Worm (Caenorhabditis elegans) whole organism, young adult: Measurements from ENCODE around the gene Y38F1A.2.

Experiments used
- B0261.1 ChIP-seq: sonication (generic microtip); optimal IDR thresholded peaks from 2 replicates; lab custom pipeline; 2016; ENCODE audit warnings: mild to moderate bottlenecking, missing genetic modification characterization, moderate library complexity, missing compliant biosample characterization
- B0336.3 ChIP-seq: fragments of 200-800 bp; sonication (Bioruptor generic); IDR thresholded peaks from 2 replicates; pipeline ENCODE4 v1.3.6; 2022; ENCODE audit warnings: missing genetic modification characterization, missing compliant biosample characterization
- C17E4.6 ChIP-seq: fragments of 200-800 bp; sonication (Bioruptor generic); IDR thresholded peaks from 2 replicates; pipeline ENCODE4 v1.3.6; 2022; ENCODE audit warnings: missing genetic modification reagents, missing genetic modification characterization, missing compliant biosample characterization
- F33H1.4 ChIP-seq: fragments of 200-800 bp; sonication (Bioruptor generic); IDR thresholded peaks from 2 replicates; pipeline ENCODE4 v1.3.6; 2022; ENCODE audit warnings: missing genetic modification reagents, missing genetic modification characterization, missing compliant biosample characterization
- F55B11.4 ChIP-seq: sonication (generic microtip); optimal IDR thresholded peaks from 2 replicates; lab custom pipeline; 2016; ENCODE audit warnings: missing compliant biosample characterization, missing genetic modification characterization, borderline replicate concordance; ENCODE audit not compliant: insufficient read depth
- T26A5.8 ChIP-seq: sonication (generic microtip); optimal IDR thresholded peaks from 2 replicates; lab custom pipeline; 2016; ENCODE audit warnings: missing genetic modification characterization, missing compliant biosample characterization
- Y53F4B.3 ChIP-seq: fragments of 200-800 bp; sonication (Bioruptor generic); IDR thresholded peaks from 2 replicates; pipeline ENCODE4 v1.3.6; 2022; ENCODE audit warnings: missing genetic modification reagents, missing genetic modification characterization, missing compliant biosample characterization
- Y79H2A.3 ChIP-seq: fragments of 200-800 bp; sonication (Bioruptor generic); conservative IDR thresholded peaks from 2 replicates; pipeline ENCODE4 v1.3.6; 2022; ENCODE audit warnings: missing genetic modification reagents, missing genetic modification characterization, missing compliant biosample characterization
- akir-1 ChIP-seq: fragments of 200-800 bp; sonication (Bioruptor generic); optimal IDR thresholded peaks from 2 replicates; lab custom pipeline; 2018; ENCODE audit warnings: mild to moderate bottlenecking, missing genetic modification characterization, moderate library complexity, missing compliant biosample characterization
- atf-7 ChIP-seq: sonication (generic microtip); optimal IDR thresholded peaks from 2 replicates; lab custom pipeline; 2017; ENCODE audit warnings: mild to moderate bottlenecking, missing genetic modification characterization, missing compliant biosample characterization
- bed-1 ChIP-seq: fragments of 200-800 bp; sonication (Bioruptor generic); IDR thresholded peaks from 2 replicates; pipeline ENCODE4 v1.3.6; 2022; ENCODE audit warnings: missing genetic modification reagents, missing genetic modification characterization, missing compliant biosample characterization
- dox-1 ChIP-seq: fragments of 200-800 bp; sonication (Bioruptor generic); IDR thresholded peaks from 2 replicates; pipeline ENCODE4 v1.3.6; 2022; ENCODE audit warnings: missing genetic modification reagents, missing genetic modification characterization, missing compliant biosample characterization
- efl-1 ChIP-seq: fragments of 150-350 bp; optimal IDR thresholded peaks from 2 replicates; lab custom pipeline; 2014; ENCODE audit warnings: missing biosample characterization, missing genetic modification reagents, missing genetic modification characterization
- egl-18 ChIP-seq: fragments of 200-800 bp; sonication (Bioruptor generic); IDR thresholded peaks from 2 replicates; pipeline ENCODE4 v1.3.6; 2022; ENCODE audit warnings: missing genetic modification reagents, missing genetic modification characterization, missing compliant biosample characterization
- egl-44 ChIP-seq: fragments of 200-800 bp; sonication (Bioruptor generic); IDR thresholded peaks from 2 replicates; pipeline ENCODE4 v1.3.6; 2022; ENCODE audit warnings: missing genetic modification reagents, missing genetic modification characterization, missing compliant biosample characterization
- egrh-3 ChIP-seq: fragments of 200-800 bp; sonication (Bioruptor generic); IDR thresholded peaks from 2 replicates; pipeline ENCODE4 v1.3.6; 2022; ENCODE audit warnings: missing genetic modification reagents, missing genetic modification characterization, missing compliant biosample characterization
- ekl-4 ChIP-seq: fragments of 200-800 bp; sonication (Bioruptor generic); IDR thresholded peaks from 2 replicates; pipeline ENCODE4 v1.3.6; 2022; ENCODE audit warnings: missing genetic modification reagents, missing genetic modification characterization, missing compliant biosample characterization
- ets-4 ChIP-seq: fragments of 200-800 bp; sonication (Bioruptor generic); optimal IDR thresholded peaks from 2 replicates; lab custom pipeline; 2018; ENCODE audit warnings: mild to moderate bottlenecking, missing genetic modification characterization, missing compliant biosample characterization
- hlh-12 ChIP-seq: sonication (generic microtip); optimal IDR thresholded peaks from 2 replicates; lab custom pipeline; 2016; ENCODE audit warnings: missing genetic modification characterization, missing compliant biosample characterization
- hmg-1.2 ChIP-seq: fragments of 200-800 bp; sonication (Bioruptor generic); IDR thresholded peaks from 2 replicates; pipeline ENCODE4 v1.3.6; 2022; ENCODE audit warnings: missing genetic modification reagents, missing genetic modification characterization, missing compliant biosample characterization
- hsf-1 ChIP-seq: fragments of 200-800 bp; sonication (Bioruptor generic); IDR thresholded peaks from 2 replicates; pipeline ENCODE4 v1.3.6; 2022; ENCODE audit warnings: missing genetic modification reagents, missing genetic modification characterization, missing compliant biosample characterization
- lin-26 ChIP-seq: fragments of 200-800 bp; sonication (Bioruptor generic); IDR thresholded peaks from 2 replicates; pipeline ENCODE4 v1.3.6; 2022; ENCODE audit warnings: missing genetic modification reagents, missing genetic modification characterization, missing compliant biosample characterization
- lin-54 ChIP-seq: fragments of 200-800 bp; sonication (Bioruptor generic); optimal IDR thresholded peaks from 2 replicates; lab custom pipeline; 2018; ENCODE audit warnings: mild to moderate bottlenecking, missing genetic modification characterization, missing compliant biosample characterization
- madf-8 ChIP-seq: fragments of 200-800 bp; sonication (Bioruptor generic); conservative IDR thresholded peaks from 2 replicates; pipeline ENCODE4 v1.3.6; 2022; ENCODE audit warnings: missing genetic modification reagents, missing genetic modification characterization, missing compliant biosample characterization
- nhr-120 ChIP-seq: fragments of 200-800 bp; sonication (Bioruptor generic); IDR thresholded peaks from 2 replicates; pipeline ENCODE4 v1.3.6; 2022; ENCODE audit warnings: missing genetic modification characterization, missing compliant biosample characterization
- repo-1 ChIP-seq: sonication (generic microtip); optimal IDR thresholded peaks from 2 replicates; lab custom pipeline; 2017; ENCODE audit warnings: mild to moderate bottlenecking, missing genetic modification characterization, missing compliant biosample characterization
- sdz-38 ChIP-seq: sonication (generic microtip); optimal IDR thresholded peaks from 2 replicates; lab custom pipeline; 2016; ENCODE audit warnings: missing genotype, missing genetic modification characterization, missing compliant biosample characterization
- snpc-1.3 ChIP-seq: sonication (generic microtip); optimal IDR thresholded peaks from 2 replicates; lab custom pipeline; 2017; ENCODE audit warnings: missing genetic modification characterization, mild to moderate bottlenecking, missing compliant biosample characterization, antibody characterized with exemption, moderate library complexity, missing genotype, missing genetic modification reagents; ENCODE audit not compliant: insufficient read depth
- tbp1 ChIP-seq: fragments of 200-800 bp; sonication (Bioruptor generic); optimal IDR thresholded peaks from 2 replicates; lab custom pipeline; 2018; ENCODE audit warnings: mild to moderate bottlenecking, missing genetic modification characterization, missing compliant biosample characterization
- ztf-18 ChIP-seq: sonication (generic microtip); optimal IDR thresholded peaks from 2 replicates; lab custom pipeline; 2016; ENCODE audit warnings: missing genotype, mild to moderate bottlenecking, missing genetic modification characterization, missing compliant biosample characterization
- ztf-22 ChIP-seq: fragments of 200-800 bp; sonication (Bioruptor generic); optimal IDR thresholded peaks from 2 replicates; lab custom pipeline; 2018; ENCODE audit warnings: mild to moderate bottlenecking, missing genetic modification characterization, moderate library complexity, missing compliant biosample characterization
- ztf-26 ChIP-seq: sonication (generic microtip); optimal IDR thresholded peaks from 2 replicates; lab custom pipeline; 2017; ENCODE audit warnings: missing genetic modification characterization, missing compliant biosample characterization
- ztf-3 ChIP-seq: fragments of 200-800 bp; sonication (Bioruptor generic); optimal IDR thresholded peaks from 2 replicates; lab custom pipeline; 2018; ENCODE audit warnings: mild to moderate bottlenecking, missing genetic modification characterization, missing compliant biosample characterization
- ztf-6 ChIP-seq: fragments of 200-800 bp; sonication (Bioruptor generic); IDR thresholded peaks from 2 replicates; pipeline ENCODE4 v1.3.6; 2022; ENCODE audit warnings: missing genetic modification reagents, missing genetic modification characterization, missing compliant biosample characterization

The Y38F1A.2 gene

DNA sequence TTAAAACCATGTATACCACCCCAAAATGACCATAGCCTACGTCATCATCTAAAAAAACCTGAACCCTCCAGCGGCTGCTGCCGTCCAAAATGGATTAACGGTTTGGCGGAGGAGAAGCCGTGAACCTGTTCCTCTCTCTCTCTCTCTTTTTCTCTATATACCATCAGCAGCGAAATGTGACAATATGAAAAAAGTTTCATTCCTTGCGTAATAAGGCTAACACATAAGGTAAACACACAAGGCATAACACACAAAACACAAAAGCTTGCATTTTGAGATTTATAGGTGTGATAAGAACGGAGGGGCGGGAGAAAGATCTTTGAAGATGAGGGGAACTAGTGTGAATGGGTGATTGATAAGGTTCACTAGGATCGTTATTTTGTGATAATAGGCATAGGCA, 6.5 kb downstream of the Y38F1A.2 start (continued):
- no peak for TF ChIP-seq bed-1

DNA sequence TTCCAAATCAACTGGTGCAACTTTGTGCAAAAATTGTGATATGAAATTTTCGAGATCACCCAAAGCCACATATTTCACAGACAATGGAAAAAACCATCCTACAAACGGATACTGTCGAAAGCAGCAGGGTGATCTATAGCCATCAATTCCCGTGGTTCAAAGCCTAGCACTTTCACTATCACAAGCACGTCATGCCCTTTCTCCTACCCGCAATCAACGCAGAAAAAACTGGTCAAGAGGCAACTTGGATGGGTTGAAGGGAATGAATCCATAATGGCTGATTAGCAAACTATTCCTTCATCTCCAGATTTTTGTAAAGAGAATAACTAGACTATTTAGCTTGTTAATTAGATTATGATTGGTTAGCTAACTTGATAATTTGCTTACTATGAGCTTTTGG, 7.0 kb downstream of the Y38F1A.2 start:
- TF ChIP-seq ztf-22 (GFP tag; lab: Kevin White, UChicago) (no peak), B0261.1 (tag; lab: Kevin White, UChicago) (no peak), Y79H2A.3 (GFP tag; lab: Robert Waterston, UW) (no peak), lin-54 (no peak), egrh-3 (no peak), tbp1 (GFP tag; lab: Kevin White, UChicago) (no peak), ztf-26 (tag; lab: Kevin White, UChicago) (no peak), madf-8 (no peak)

DNA sequence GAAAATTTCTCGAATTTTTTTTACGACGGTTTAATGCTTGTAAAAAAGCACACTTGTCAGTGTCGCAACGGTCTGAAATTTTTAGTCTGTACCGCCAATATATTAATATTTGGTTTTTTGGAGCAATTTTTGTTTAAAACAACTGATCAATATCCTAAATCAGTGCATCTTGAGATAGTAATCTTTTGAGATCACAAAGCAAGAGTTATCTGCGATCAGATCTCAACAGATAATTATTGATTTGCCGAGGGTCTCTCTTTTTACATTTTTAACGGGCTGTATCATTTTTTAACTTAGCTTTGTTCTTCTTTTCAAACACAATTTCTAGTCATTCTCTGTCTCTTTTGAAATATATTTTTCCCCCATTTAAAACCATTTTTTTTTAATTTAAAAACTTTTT, 10.4 kb downstream of the Y38F1A.2 start:
- TF ChIP-seq dox-1 (GFP tag; lab: Robert Waterston, UW) (no peak), Y53F4B.3 (GFP tag; lab: Robert Waterston, UW) (no peak), repo-1 (tag; lab: Kevin White, UChicago) (no peak)

DNA sequence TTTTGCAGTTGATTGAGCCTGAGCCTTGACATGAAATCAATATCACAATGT, 10.6 kb downstream of the Y38F1A.2 start, which contains the start of gene ptr-18:
ptr-18 (plus strand) TSS at position 9 of the 51 bp plus-strand sequence.
- TF ChIP-seq efl-1 (GFP tag; lab: Kevin White, UChicago): no peak
- TF ChIP-seq ztf-18 (tag; lab: Kevin White, UChicago): no peak
- no peak for TF ChIP-seq ekl-4 (GFP tag; lab: Robert Waterston, UW)
- TF ChIP-seq akir-1 (GFP tag; lab: Kevin White, UChicago): no peak
- TF ChIP-seq egl-44 (GFP tag; lab: Robert Waterston, UW): no peak
- no peak for TF ChIP-seq C17E4.6
- TF ChIP-seq madf-8: no peak
- no peak for TF ChIP-seq hlh-12 (tag; lab: Kevin White, UChicago)
- TF ChIP-seq hsf-1 (GFP tag; lab: Robert Waterston, UW): no peak
- no peak for TF ChIP-seq hmg-1.2 (GFP tag; lab: Robert Waterston, UW)
- no peak for TF ChIP-seq F55B11.4
- no peak for TF ChIP-seq Y79H2A.3 (GFP tag; lab: Robert Waterston, UW)
- TF ChIP-seq snpc-1.3 (tag; lab: Kevin White, UChicago): no peak
- TF ChIP-seq ztf-6 (GFP tag; lab: Robert Waterston, UW): no peak
- no peak for TF ChIP-seq lin-26
- TF ChIP-seq ets-4 (GFP tag; lab: Kevin White, UChicago): no peak
- no peak for TF ChIP-seq egl-18 (GFP tag; lab: Robert Waterston, UW)

DNA sequence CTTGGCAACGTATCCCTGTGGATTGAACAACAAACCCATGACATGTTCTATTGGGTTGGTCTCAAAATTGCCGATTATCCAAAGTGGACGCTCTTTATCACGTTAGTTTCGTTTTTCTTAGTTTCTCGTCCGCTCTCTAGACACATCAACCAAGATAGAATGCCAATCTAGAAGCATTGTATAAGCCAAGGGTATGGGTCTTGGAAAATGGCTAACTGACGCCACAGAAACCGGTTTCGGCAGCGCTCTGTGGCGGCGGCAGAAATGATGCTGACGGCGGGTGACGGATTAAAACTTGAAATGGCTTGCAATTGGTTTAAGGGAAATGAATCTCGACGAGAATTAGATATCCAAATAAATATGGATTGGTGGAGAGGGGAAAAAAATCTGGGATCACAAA, 10.8 kb downstream of the Y38F1A.2 start:
- TF ChIP-seq egl-18 (GFP tag; lab: Robert Waterston, UW) (no peak), nhr-120 (GFP tag; lab: Robert Waterston, UW) (no peak), atf-7 (tag; lab: Kevin White, UChicago) (no peak), T26A5.8 (no peak), sdz-38 (tag; lab: Kevin White, UChicago) (no peak), B0336.3 (no peak), ztf-26 (tag; lab: Kevin White, UChicago) (no peak), F33H1.4 (GFP tag; lab: Robert Waterston, UW) (no peak), ztf-3 (GFP tag; lab: Kevin White, UChicago) (no peak)
